Fruit fly (Drosophila melanogaster): ENCODE measurements around the gene DNAlig3.

The DNAlig3 gene

DNA sequence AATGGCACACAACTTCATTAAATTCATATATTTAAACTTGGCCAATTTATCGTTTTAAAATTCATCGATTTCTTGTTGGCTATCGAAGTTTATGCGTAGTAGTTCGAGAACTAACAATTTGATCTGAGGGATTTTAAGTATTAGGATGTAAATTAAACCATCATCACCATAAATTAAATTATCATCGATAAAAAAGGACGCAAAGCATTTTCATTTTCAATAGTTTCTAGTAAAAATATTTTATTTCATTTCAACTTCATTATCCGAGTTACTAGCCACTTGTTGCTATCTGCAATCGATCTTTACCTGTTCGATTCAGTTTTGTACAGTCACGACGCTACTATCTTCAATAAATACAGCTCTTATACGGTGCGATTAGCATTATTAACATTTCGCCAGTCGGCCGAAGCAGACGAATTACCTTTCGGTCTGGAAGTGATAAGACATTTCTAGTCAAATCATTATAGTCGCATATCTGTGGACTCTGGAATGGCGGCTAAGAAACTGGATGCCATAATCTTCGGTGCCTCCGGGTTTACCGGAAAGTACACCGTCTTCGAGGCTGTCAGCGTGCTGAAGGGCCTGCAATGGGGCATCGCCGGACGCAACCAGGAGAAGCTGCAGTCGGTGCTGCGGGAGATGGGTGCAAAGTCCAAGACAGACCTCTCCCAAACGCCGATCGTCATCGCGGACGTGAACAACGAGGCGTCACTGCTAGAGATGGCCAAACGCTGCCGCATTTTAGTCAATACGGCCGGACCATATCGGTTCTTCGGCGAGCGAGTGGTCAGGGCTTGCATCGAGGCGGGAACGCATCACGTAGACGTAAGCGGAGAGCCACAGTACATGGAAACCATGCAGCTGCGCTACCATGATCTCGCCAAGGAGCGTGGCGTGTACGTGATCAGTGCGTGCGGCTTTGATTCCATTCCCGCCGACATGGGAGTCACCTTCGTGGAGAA is 4.9 kb upstream of the DNAlig3 start, which contains the start of gene CG5167 (continued):
- TF ChIP-seq Kr (GFP tag; optimal IDR thresholded peaks at IDR 0.05): no peak
- 0 out of 2 replicates have a peak, but pooled peaks have one; percentile 17 for TF ChIP-seq hbn (GFP tag; IDR thresholded peaks at IDR 0.05; ENCODE audit: partially characterized antibody)
- peak; percentile 21; the same call in 1 of the 2 replicates for TF ChIP-seq MBD-R2 (GFP tag; IDR thresholded peaks at IDR 0.05)
- TF ChIP-seq Hr51 (GFP tag; optimal IDR thresholded peaks at IDR 0.05): peak in 1 of 2 experiments; percentile 48
- TF ChIP-seq Bdp1 (GFP tag; optimal IDR thresholded peaks at IDR 0.05): no peak
- TF ChIP-seq Oaz (GFP tag; IDR thresholded peaks at IDR 0.05): no peak
- no peak for TF ChIP-seq mld (GFP tag; IDR thresholded peaks at IDR 0.05; ENCODE audit: partially characterized antibody)
- no peak for TF ChIP-seq her (GFP tag; optimal IDR thresholded peaks at IDR 0.05)
- TF ChIP-seq kah (GFP tag; optimal IDR thresholded peaks at IDR 0.05): peak; percentile 66
- peak; percentile 51 for TF ChIP-seq CG3995 (GFP tag; optimal IDR thresholded peaks at IDR 0.05)
- no peak for TF ChIP-seq NfI (GFP tag; optimal IDR thresholded peaks at IDR 0.05)
- peak; percentile 11; the same call in 1 of the 3 replicates for TF ChIP-seq B-H1 (GFP tag; IDR thresholded peaks at IDR 0.05)
- peak; percentile 37 for TF ChIP-seq CG15601 (tag; optimal IDR thresholded peaks at IDR 0.05)
- no peak for TF ChIP-seq tio (GFP tag; optimal IDR thresholded peaks at IDR 0.05)
- TF ChIP-seq GATAe (GFP tag; conservative IDR thresholded peaks at IDR 0.05): no peak
- TF ChIP-seq Ssrp (tag; optimal IDR thresholded peaks at IDR 0.05): peak; percentile 14
- no peak for TF ChIP-seq ac (GFP tag; optimal IDR thresholded peaks at IDR 0.05)
- peak; percentile 23 for TF ChIP-seq CG17385 (GFP tag; optimal IDR thresholded peaks at IDR 0.05)
- peak; percentile 35 for TF ChIP-seq Fer3 (tag; optimal IDR thresholded peaks at IDR 0.05)
- TF ChIP-seq rib (GFP tag; IDR thresholded peaks at IDR 0.05): no peak
- peak; percentile 47 for TF ChIP-seq Dek (tag; optimal IDR thresholded peaks at IDR 0.05)
- no peak for TF ChIP-seq ttk (GFP tag; IDR thresholded peaks at IDR 0.05)
- TF ChIP-seq CG18599 (GFP tag; optimal IDR thresholded peaks at IDR 0.05): peak; percentile 67
- TF ChIP-seq ato (GFP tag; IDR thresholded peaks at IDR 0.05; ENCODE audit: partially characterized antibody): no peak
- TF ChIP-seq prd (optimal IDR thresholded peaks at IDR 0.05): no peak
- no peak for TF ChIP-seq prd (GFP tag; IDR thresholded peaks at IDR 0.05)
- peak; percentile 33 for TF ChIP-seq MESR4 (GFP tag; optimal IDR thresholded peaks at IDR 0.05)
- TF ChIP-seq tin (GFP tag; optimal IDR thresholded peaks at IDR 0.05): peak; percentile 18
- peak; percentile 52; the same call in 1 of the 2 replicates for TF ChIP-seq CG13287 (GFP tag; IDR thresholded peaks at IDR 0.05; ENCODE audit: partially characterized antibody)
- TF ChIP-seq CG12769 (tag; optimal IDR thresholded peaks at IDR 0.05): no peak
- TF ChIP-seq CG7271 (tag; optimal IDR thresholded peaks at IDR 0.05): no peak
- TF ChIP-seq CG2202 (tag; optimal IDR thresholded peaks at IDR 0.05): peak; percentile 7
- TF ChIP-seq fd96Cb (tag; optimal IDR thresholded peaks at IDR 0.05): peak; percentile 9
- TF ChIP-seq Hey (tag; optimal IDR thresholded peaks at IDR 0.05): no peak
- peak; percentile 60 for TF ChIP-seq tap (tag; optimal IDR thresholded peaks at IDR 0.05)
- no peak for TF ChIP-seq gcm2 (GFP tag; optimal IDR thresholded peaks at IDR 0.05)
- no peak for TF ChIP-seq CG10462 (GFP tag; optimal IDR thresholded peaks at IDR 0.05)
- no peak for TF ChIP-seq CG3838 (GFP tag; optimal IDR thresholded peaks at IDR 0.05)
- no peak for TF ChIP-seq crc (GFP tag; optimal IDR thresholded peaks at IDR 0.05)
- TF ChIP-seq run (tag; optimal IDR thresholded peaks at IDR 0.05): no peak
- TF ChIP-seq trh (GFP tag; optimal IDR thresholded peaks at IDR 0.05): no peak
- TF ChIP-seq sqz (GFP tag; optimal IDR thresholded peaks at IDR 0.05): peak; percentile 2
- TF ChIP-seq CG6813 (GFP tag; optimal IDR thresholded peaks at IDR 0.05): no peak
- no peak for TF ChIP-seq Stat92E (GFP tag; optimal IDR thresholded peaks at IDR 0.05)
- TF ChIP-seq pan (optimal IDR thresholded peaks at IDR 0.05): no peak
- no peak for TF ChIP-seq pan (GFP tag; optimal IDR thresholded peaks at IDR 0.05 in 1 of 2, IDR thresholded peaks at IDR 0.05 in 1 of 2)
- no peak for TF ChIP-seq fd64A (GFP tag; optimal IDR thresholded peaks at IDR 0.05)
- TF ChIP-seq E2f2 (GFP tag; IDR thresholded peaks at IDR 0.05): peak; percentile 50; the same call in 1 of the 2 replicates

Measured in whole organism, embryonic.